Worm (Caenorhabditis elegans) whole organism, late embryonic: ENCODE results near the gene cccp-1.

Experiments
- ama-1 ChIP-seq: fragments of 150-350 bp; optimal IDR thresholded peaks from 2 replicates; lab custom pipeline; 2014
- ceh-45 ChIP-seq: fragments of 200-800 bp; sonication (Bioruptor generic); IDR thresholded peaks from 2 replicates; pipeline ENCODE4 v1.3.6; 2022; ENCODE audit warnings: missing genetic modification reagents, missing genetic modification characterization, missing compliant biosample characterization
- ceh-9 ChIP-seq: sonication (generic microtip); optimal IDR thresholded peaks from 2 replicates; lab custom pipeline; 2016; ENCODE audit warnings: mild to moderate bottlenecking, missing genetic modification characterization, inconsistent platforms, missing compliant biosample characterization
- dmd-4 ChIP-seq: sonication (generic microtip); optimal IDR thresholded peaks from 2 replicates; lab custom pipeline; 2016; ENCODE audit warnings: borderline replicate concordance, missing genetic modification characterization, missing compliant biosample characterization
- nfya-1 ChIP-seq: sonication (generic microtip); optimal IDR thresholded peaks from 2 replicates; lab custom pipeline; 2017; ENCODE audit warnings: missing genetic modification characterization, mild to moderate bottlenecking, missing compliant biosample characterization, antibody characterized with exemption, moderate library complexity
- pag-3 ChIP-seq: sonication (generic microtip); optimal IDR thresholded peaks from 2 replicates; lab custom pipeline; 2016; ENCODE audit warnings: missing compliant biosample characterization, missing genetic modification characterization, borderline replicate concordance
- rnt-1 ChIP-seq: sonication (generic microtip); optimal IDR thresholded peaks from 2 replicates; lab custom pipeline; 2016; ENCODE audit warnings: missing genetic modification characterization, missing compliant biosample characterization
- sox-4 ChIP-seq: sonication (generic microtip); optimal IDR thresholded peaks from 2 replicates; lab custom pipeline; 2017; ENCODE audit warnings: mild to moderate bottlenecking, missing genetic modification characterization, inconsistent platforms, missing compliant biosample characterization
- tbx-2 ChIP-seq: sonication (generic microtip); optimal IDR thresholded peaks from 2 replicates; lab custom pipeline; 2016; ENCODE audit warnings: missing genetic modification characterization, missing compliant biosample characterization
- ztf-16 ChIP-seq: sonication (generic microtip); optimal IDR thresholded peaks from 2 replicates; lab custom pipeline; 2017; ENCODE audit warnings: missing genetic modification characterization, missing compliant biosample characterization

- TF ChIP-seq sox-4 (no peak), ama-1 (no peak), dmd-4 (tag; lab: Kevin White, UChicago) (no peak), ceh-45 (GFP tag; lab: Robert Waterston, UW) (no peak), nfya-1 (no peak), pag-3 (no peak), tbx-2 (tag; lab: Kevin White, UChicago) (no peak), rnt-1 (tag; lab: Kevin White, UChicago) (no peak), ztf-16 (tag; lab: Kevin White, UChicago) (no peak), ceh-9 (tag; lab: Kevin White, UChicago) (no peak)
Measured at ce11 chrIII:12424663-12425062, 48.0 kb upstream of the cccp-1 start.
